Worm (Caenorhabditis elegans) whole organism, L1 larva: ENCODE data around the gene ugt-52.

Experiments used
- alr-1 ChIP-seq: fragments of 200-800 bp; sonication (Bioruptor generic); optimal IDR thresholded peaks from 2 replicates; lab custom pipeline; 2018; ENCODE audit warnings: borderline replicate concordance, mild to moderate bottlenecking, missing genetic modification characterization, missing compliant biosample characterization
- ceh-82 ChIP-seq, 3 experiments: fragments of 150-350 bp in 1 of 3; sonication (generic microtip) in 2 of 3; optimal IDR thresholded peaks; 2 replicates each; lab custom pipeline; 2014 to 2017; ENCODE audit warnings: missing biosample characterization in 3 of 3, missing genetic modification characterization in 3 of 3
- egl-13 ChIP-seq: sonication (generic microtip); optimal IDR thresholded peaks from 2 replicates; lab custom pipeline; 2016; ENCODE audit warnings: missing genotype, missing genetic modification reagents, missing genetic modification characterization, missing compliant biosample characterization
- ets-5 ChIP-seq: fragments of 200-800 bp; sonication (Bioruptor generic); IDR thresholded peaks from 2 replicates; pipeline ENCODE4 v1.3.6; 2022; ENCODE audit warnings: missing genetic modification characterization, missing compliant biosample characterization
- fkh-10 ChIP-seq: sonication (generic microtip); optimal IDR thresholded peaks from 2 replicates; lab custom pipeline; 2017; ENCODE audit warnings: missing biosample characterization, missing genetic modification reagents, missing genetic modification characterization
- fkh-8 ChIP-seq: sonication (generic microtip); optimal IDR thresholded peaks from 2 replicates; lab custom pipeline; 2016; ENCODE audit warnings: mild to moderate bottlenecking, missing genetic modification characterization, missing compliant biosample characterization
- mep-1 ChIP-seq: fragments of 150-350 bp; optimal IDR thresholded peaks from 2 replicates; lab custom pipeline; 2014; ENCODE audit warnings: missing biosample characterization, missing genetic modification characterization
- nhr-11 ChIP-seq: fragments of 150-350 bp; optimal IDR thresholded peaks from 2 replicates; lab custom pipeline; 2014; ENCODE audit warnings: missing biosample characterization, missing genetic modification characterization
- nhr-12 ChIP-seq: sonication (generic microtip); optimal IDR thresholded peaks from 2 replicates; lab custom pipeline; 2017; ENCODE audit warnings: missing biosample characterization, missing genetic modification characterization
- nhr-28 ChIP-seq: fragments of 150-350 bp; optimal IDR thresholded peaks from 2 replicates; lab custom pipeline; 2014; ENCODE audit warnings: missing biosample characterization, missing genetic modification characterization
- nhr-76 ChIP-seq: sonication (generic microtip); optimal IDR thresholded peaks from 2 replicates; lab custom pipeline; 2017; ENCODE audit warnings: missing biosample characterization, missing genetic modification characterization
- rnt-1 ChIP-seq: sonication (generic microtip); optimal IDR thresholded peaks from 2 replicates; lab custom pipeline; 2016; ENCODE audit warnings: mild to moderate bottlenecking, missing genetic modification characterization, moderate library complexity, missing compliant biosample characterization
- unc-30 ChIP-seq: sonication (generic microtip); optimal IDR thresholded peaks from 2 replicates; lab custom pipeline; 2017; ENCODE audit warnings: missing biosample characterization, missing genetic modification characterization

- TF ChIP-seq mep-1 (tag; lab: Kevin White, UChicago) (no peak), ceh-82 (tag; optimal IDR thresholded peaks at IDR 0.05; lab: Kevin White, UChicago) (no peak), nhr-11 (tag; lab: Kevin White, UChicago) (no peak), nhr-12 (tag; lab: Kevin White, UChicago) (no peak), fkh-8 (no peak), unc-30 (tag; lab: Kevin White, UChicago) (no peak), egl-13 (tag; lab: Kevin White, UChicago) (no peak), ets-5 (GFP tag; lab: Robert Waterston, UW) (no peak), alr-1 (tag; lab: Kevin White, UChicago) (no peak), nhr-28 (tag; lab: Kevin White, UChicago) (no peak), rnt-1 (tag; lab: Kevin White, UChicago) (no peak), nhr-76 (tag; lab: Kevin White, UChicago) (no peak), fkh-10 (GFP tag; lab: Kevin White, UChicago) (no peak)
These were observed 16.8 kb downstream of the ugt-52 start, which contains the start of gene skr-18 for ce11 chrIV:795383-795872.
